Worm (Caenorhabditis elegans) whole organism, midembryonic: ENCODE results near the gene Y7A5A.6.
A peak's percentile ranks its signal among the peaks of the same experiment; 100 is the strongest.

ENCODE experiments used
- T22C8.4 ChIP-seq: fragments of 200-800 bp; sonication (Bioruptor generic); IDR thresholded peaks from 2 replicates; pipeline ENCODE4 v1.3.6; 2022; ENCODE audit warnings: missing genetic modification characterization, missing compliant biosample characterization
- cog-1 ChIP-seq: sonication (generic microtip); optimal IDR thresholded peaks from 2 replicates; lab custom pipeline; 2016; ENCODE audit warnings: missing genetic modification characterization, missing compliant biosample characterization
- flt-1 ChIP-seq: fragments of 200-800 bp; sonication (Bioruptor generic); IDR thresholded peaks from 2 replicates; pipeline ENCODE4 v1.3.6; 2022; ENCODE audit warnings: missing genetic modification characterization, missing compliant biosample characterization
- klf-2 ChIP-seq: fragments of 200-800 bp; sonication (Bioruptor generic); conservative IDR thresholded peaks from 2 replicates; pipeline ENCODE4 v1.3.6; 2022; ENCODE audit warnings: missing genetic modification reagents, missing genetic modification characterization, missing compliant biosample characterization
- med-1 ChIP-seq: sonication (generic microtip); optimal IDR thresholded peaks from 2 replicates; lab custom pipeline; 2017; ENCODE audit warnings: missing genetic modification characterization, mild to moderate bottlenecking, missing compliant biosample characterization, antibody characterized with exemption, missing genetic modification reagents; ENCODE audit not compliant: insufficient read depth
- ref-1 ChIP-seq: fragments of 200-800 bp; sonication (Bioruptor generic); conservative IDR thresholded peaks from 2 replicates; pipeline ENCODE4 v1.3.6; 2022; ENCODE audit warnings: missing genetic modification reagents, missing genetic modification characterization, missing compliant biosample characterization
- tab-1 ChIP-seq: fragments of 200-800 bp; sonication (Bioruptor generic); IDR thresholded peaks from 2 replicates; pipeline ENCODE4 v1.3.6; 2022; ENCODE audit warnings: missing genetic modification characterization, missing compliant biosample characterization
- ztf-23 ChIP-seq: fragments of 200-800 bp; sonication (Bioruptor generic); IDR thresholded peaks from 2 replicates; pipeline ENCODE4 v1.3.6; 2022; ENCODE audit warnings: missing genetic modification reagents, missing genetic modification characterization, missing compliant biosample characterization
- ztf-29 ChIP-seq: fragments of 200-800 bp; sonication (Bioruptor generic); IDR thresholded peaks from 2 replicates; pipeline ENCODE4 v1.3.6; 2022; ENCODE audit warnings: missing genetic modification reagents, missing genetic modification characterization, missing compliant biosample characterization

Gene Y7A5A.6

DNA sequence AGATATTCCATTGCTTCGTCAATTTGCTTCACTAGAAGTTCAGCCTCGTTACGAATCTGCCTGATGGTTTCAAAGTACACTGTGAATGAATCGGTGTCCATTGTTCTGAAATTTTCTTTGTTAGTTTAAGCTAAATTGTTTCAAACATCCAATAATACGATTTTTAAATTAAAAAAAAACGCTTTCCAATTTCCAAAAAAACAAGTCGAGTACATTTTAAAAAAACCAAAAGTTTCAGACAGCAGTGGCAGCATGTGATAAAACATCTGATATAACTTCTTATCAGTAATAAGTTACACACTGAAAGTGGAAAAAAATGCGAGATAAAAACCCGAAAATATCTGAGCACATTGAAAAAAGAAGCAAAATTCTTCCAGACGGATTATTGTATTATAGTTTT lies at the start of gene Y7A5A.6:
Gene Y7A5A.6 (minus strand): TSS at position 101 of the 400 bp plus-strand sequence.
- TF ChIP-seq med-1 (no peak), flt-1 (GFP tag; lab: Robert Waterston, UW) (no peak), ref-1 (GFP tag; lab: Robert Waterston, UW) (no peak), ztf-23 (no peak), tab-1 (GFP tag; lab: Robert Waterston, UW) (no peak), T22C8.4 (no peak), ztf-29 (GFP tag; lab: Robert Waterston, UW) (no peak)

DNA sequence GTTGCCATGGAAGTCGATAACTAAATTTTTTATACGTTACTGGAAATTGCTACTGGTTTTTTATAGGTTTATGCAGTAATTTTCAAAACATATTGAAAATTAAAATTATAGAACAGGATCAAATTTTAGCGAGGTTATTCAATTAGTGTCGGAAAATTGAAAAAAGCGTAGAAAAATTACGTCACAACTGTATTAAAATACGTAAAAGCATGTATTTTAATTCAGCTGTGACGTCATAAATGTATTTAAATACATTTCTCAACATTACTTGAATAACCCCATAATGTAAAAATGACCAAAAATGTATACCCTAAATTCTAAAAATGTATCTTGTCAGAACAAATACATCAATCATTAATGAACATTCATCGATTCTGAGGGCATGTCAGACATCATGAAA lies 49.4 kb upstream of the Y7A5A.6 start:
- TF ChIP-seq klf-2 (GFP tag; lab: Robert Waterston, UW) (no peak), T22C8.4 (no peak), flt-1 (GFP tag; lab: Robert Waterston, UW) (no peak), ztf-23 (no peak), cog-1 (no peak), ref-1 (GFP tag; lab: Robert Waterston, UW) (no peak), tab-1 (GFP tag; lab: Robert Waterston, UW) (no peak)

DNA sequence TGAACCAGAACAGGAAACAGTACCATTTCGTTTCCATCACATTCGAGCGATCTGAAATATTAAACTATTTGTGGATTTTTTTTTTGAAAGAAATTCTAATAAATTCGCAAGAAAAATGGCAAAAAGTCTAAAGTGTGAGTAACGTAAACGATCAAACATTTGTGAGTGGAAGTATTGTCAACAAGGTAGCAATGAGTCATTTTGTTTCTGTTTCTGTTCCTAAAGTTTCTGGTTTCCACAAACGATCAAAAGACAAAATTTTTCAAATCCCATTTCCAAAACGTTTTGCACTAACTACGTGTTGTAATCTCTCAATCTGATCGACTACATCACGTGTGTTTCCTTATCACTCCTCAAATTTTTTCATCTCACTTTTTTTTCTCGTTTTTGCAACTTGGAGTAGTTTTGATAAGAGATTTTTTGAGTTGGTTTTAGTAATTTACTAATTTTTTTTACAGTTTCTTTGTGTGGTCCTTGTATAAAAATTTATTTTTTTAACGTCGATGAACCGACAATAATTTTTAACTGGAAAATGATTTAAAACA lies 48.1 kb upstream of the Y7A5A.6 start, which contains the start of gene F59F4.3:
Gene F59F4.3 (minus strand): TSS at position 51 of the 545 bp plus-strand sequence.
- TF ChIP-seq med-1: no peak
- no peak for TF ChIP-seq flt-1 (GFP tag; lab: Robert Waterston, UW)
- no peak for TF ChIP-seq tab-1 (GFP tag; lab: Robert Waterston, UW)
- TF ChIP-seq klf-2 (GFP tag; lab: Robert Waterston, UW): no peak
- TF ChIP-seq ztf-29 (GFP tag; lab: Robert Waterston, UW): no peak
- no peak for TF ChIP-seq ref-1 (GFP tag; lab: Robert Waterston, UW)
- no peak for TF ChIP-seq ztf-23
- TF ChIP-seq T22C8.4: no peak
- TF ChIP-seq cog-1: no peak

DNA sequence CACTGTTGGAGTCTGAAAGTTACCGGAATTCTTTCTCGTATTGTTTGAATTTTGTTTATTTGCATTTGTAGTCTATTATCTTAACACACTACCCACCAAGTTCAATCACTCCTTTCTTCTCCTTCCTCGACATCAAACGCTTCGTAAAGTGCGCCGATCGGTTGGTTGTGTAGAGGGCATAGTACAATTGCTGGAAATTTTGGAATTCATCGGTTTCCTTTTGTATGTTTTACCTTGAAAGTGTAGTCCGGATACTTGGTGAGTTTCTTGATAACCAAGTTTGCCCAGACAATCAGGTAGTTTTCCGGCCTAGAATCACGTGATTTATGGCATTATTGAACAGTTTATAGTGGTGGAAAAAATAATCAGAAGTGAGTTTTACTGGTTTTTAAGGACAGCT lies 47.1 kb upstream of the Y7A5A.6 start:
- TF ChIP-seq klf-2 (GFP tag; lab: Robert Waterston, UW) (no peak), ztf-23 (no peak), ref-1 (GFP tag; lab: Robert Waterston, UW) (no peak), med-1 (no peak), tab-1 (GFP tag; lab: Robert Waterston, UW) (no peak), T22C8.4 (no peak), flt-1 (GFP tag; lab: Robert Waterston, UW) (no peak), cog-1 (no peak), ztf-29 (GFP tag; lab: Robert Waterston, UW) (no peak)

DNA sequence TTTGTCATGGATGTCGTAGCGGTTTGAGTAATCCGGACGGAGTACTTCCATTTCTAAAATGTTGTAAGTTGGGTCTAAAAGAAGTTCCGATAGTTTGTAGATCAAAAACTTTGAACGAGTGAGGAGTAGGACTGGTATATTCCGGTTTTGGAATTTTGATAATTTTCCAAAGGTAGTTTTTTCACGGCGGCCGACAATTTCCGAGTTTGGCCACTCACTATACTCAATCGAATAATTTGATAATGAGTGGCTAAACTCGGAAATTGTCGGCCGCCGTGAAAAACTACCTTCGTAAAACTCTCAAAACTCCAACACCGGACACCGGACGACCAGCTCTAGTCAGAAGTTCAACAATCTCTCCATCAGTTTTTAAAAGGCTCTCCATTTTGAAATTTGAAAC lies 44.8 kb upstream of the Y7A5A.6 start:
- TF ChIP-seq flt-1 (GFP tag; lab: Robert Waterston, UW): no peak
- no peak for TF ChIP-seq ztf-29 (GFP tag; lab: Robert Waterston, UW)
- TF ChIP-seq med-1: no peak
- no peak for TF ChIP-seq T22C8.4
- TF ChIP-seq ref-1 (GFP tag; lab: Robert Waterston, UW): no peak
- TF ChIP-seq tab-1 (GFP tag; lab: Robert Waterston, UW): no peak
- TF ChIP-seq cog-1: no peak
- TF ChIP-seq ztf-23: no peak
- TF ChIP-seq klf-2 (GFP tag; lab: Robert Waterston, UW): no peak

DNA sequence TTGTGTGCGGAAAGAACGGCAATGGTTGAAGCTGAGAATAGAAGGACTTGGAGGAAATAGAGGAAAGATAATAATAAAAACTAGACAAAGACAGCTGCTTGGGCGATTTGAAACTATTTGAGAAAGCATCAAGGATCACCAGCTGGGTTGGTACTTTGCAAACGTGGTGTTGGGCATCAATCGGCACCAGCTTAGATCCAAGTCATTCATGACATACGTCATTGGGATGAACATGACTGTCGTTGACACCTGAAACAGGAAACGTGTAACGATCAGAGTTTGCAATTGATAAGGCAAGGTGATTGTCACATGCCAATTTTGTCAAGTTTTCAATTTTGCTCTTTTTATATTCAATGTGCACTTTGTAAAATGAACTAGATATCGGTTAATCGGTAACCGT lies 43.0 kb upstream of the Y7A5A.6 start:
- no peak for TF ChIP-seq med-1
- no peak for TF ChIP-seq klf-2 (GFP tag; lab: Robert Waterston, UW)
- TF ChIP-seq flt-1 (GFP tag; lab: Robert Waterston, UW): no peak
- no peak for TF ChIP-seq ztf-23
- no peak for TF ChIP-seq cog-1
- TF ChIP-seq T22C8.4: no peak
- no peak for TF ChIP-seq ztf-29 (GFP tag; lab: Robert Waterston, UW)
- TF ChIP-seq tab-1 (GFP tag; lab: Robert Waterston, UW): no peak
- no peak for TF ChIP-seq ref-1 (GFP tag; lab: Robert Waterston, UW)

DNA sequence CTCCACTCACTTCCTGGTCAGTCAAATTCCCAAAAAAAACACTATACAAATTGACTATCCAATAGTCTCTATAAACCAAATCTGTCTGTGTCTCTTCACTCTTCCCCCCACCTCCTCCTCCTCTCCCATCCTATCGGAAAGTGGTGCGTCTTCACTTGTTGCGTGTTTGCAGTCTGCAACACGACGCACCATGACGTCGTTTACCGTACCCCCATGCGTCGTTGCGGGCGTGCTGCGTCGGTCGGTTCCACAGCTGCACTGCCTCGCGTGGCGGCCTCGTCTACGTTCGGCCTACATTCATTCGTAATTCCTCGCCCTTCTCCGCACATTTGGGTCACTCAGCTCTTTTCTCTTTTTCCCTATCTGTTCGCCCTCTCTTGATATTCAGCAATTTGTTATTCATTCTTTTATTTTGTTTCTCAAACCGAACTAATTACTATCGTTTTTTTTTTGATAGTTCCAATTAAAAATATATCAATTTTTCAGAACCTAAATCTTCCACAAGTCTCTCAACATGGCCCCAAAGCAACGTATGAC lies 41.7 kb upstream of the Y7A5A.6 start, which contains the start of gene serp-1.1:
Gene serp-1.1 (plus strand): TSS at position 487 of the 537 bp plus-strand sequence.
- peak; percentile 81 for TF ChIP-seq ztf-23
- no peak for TF ChIP-seq T22C8.4
- TF ChIP-seq ztf-29 (GFP tag; lab: Robert Waterston, UW): peak; percentile 61; the same call in 1 of the 2 replicates
- TF ChIP-seq cog-1: peak; percentile 85
- TF ChIP-seq tab-1 (GFP tag; lab: Robert Waterston, UW): no peak; the same call in 1 of the 2 replicates
- peak; percentile 88 for TF ChIP-seq flt-1 (GFP tag; lab: Robert Waterston, UW)
- TF ChIP-seq ref-1 (GFP tag; lab: Robert Waterston, UW): no peak
- no peak for TF ChIP-seq klf-2 (GFP tag; lab: Robert Waterston, UW)
- no peak for TF ChIP-seq med-1

DNA sequence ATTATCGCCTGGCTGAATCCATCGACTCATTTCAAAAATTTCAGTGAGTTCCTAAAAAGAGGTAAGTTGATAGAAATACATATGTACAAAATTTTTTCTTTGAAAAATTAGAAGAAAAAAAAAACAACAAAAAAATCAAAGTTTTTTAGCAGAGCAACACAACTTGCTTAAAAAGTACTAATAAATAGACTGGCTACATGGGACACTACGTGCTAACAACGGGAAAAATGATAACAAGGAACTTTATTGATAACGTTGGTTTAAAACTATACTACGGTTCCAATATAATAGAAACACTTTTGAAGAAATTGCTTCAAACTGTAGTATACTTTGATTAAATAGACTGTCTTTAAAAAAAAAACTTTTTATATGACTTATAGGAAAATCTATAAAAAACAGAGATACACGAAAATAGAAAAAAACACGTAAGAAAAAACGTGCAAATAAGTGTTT lies 39.0 kb upstream of the Y7A5A.6 start, which contains the start of gene acox-1.6:
Gene acox-1.6 (minus strand): TSS at position 51 of the 453 bp plus-strand sequence.
- TF ChIP-seq ztf-23: no peak
- no peak for TF ChIP-seq med-1
- no peak for TF ChIP-seq tab-1 (GFP tag; lab: Robert Waterston, UW)
- TF ChIP-seq flt-1 (GFP tag; lab: Robert Waterston, UW): no peak
- no peak for TF ChIP-seq T22C8.4
- no peak for TF ChIP-seq ztf-29 (GFP tag; lab: Robert Waterston, UW)
- TF ChIP-seq ref-1 (GFP tag; lab: Robert Waterston, UW): no peak
- TF ChIP-seq klf-2 (GFP tag; lab: Robert Waterston, UW): no peak
- TF ChIP-seq cog-1: no peak

DNA sequence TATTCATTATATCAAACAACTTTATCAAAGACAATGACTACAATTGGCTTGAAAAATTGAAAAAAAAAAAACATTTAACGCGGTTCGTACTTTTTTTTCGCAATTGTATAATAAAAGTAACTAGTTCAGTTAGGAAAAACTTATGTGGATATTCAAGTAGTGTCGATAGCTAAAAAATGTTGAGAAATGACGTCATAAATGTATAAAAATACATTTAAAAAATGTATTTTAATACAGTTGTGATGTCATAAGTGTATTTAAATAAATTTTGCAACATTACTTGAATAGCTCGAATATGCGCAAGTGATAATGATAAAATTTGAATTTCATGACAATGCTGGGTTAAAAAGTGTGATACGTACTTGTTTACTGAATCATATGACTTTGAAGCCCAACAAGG lies 32.0 kb upstream of the Y7A5A.6 start:
- TF ChIP-seq T22C8.4 (no peak), ztf-29 (GFP tag; lab: Robert Waterston, UW) (no peak), med-1 (no peak), ref-1 (GFP tag; lab: Robert Waterston, UW) (no peak), klf-2 (GFP tag; lab: Robert Waterston, UW) (no peak), tab-1 (GFP tag; lab: Robert Waterston, UW) (no peak), cog-1 (no peak), ztf-23 (no peak), flt-1 (GFP tag; lab: Robert Waterston, UW) (no peak)

DNA sequence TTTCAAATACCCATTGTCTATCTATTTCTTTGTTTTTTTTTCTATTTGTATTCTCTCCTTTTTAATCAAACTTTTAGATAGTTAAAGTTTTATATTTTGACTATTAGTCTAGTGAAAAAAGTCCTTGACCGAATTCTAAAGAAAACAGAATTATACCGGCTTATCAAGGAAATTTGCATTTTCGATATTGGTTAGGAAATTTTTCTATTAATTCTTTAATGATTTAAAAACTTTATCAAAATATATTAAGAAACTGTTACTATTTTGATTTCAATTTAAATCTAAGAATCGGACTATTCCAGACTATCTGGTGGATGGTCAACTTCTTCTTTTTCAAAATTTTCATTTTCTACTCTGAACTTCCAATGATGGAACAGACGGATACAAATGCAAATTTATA lies 28.6 kb upstream of the Y7A5A.6 start, which contains the start of gene Y7A5A.20:
Gene Y7A5A.20 (plus strand): TSS at position 301 of the 400 bp plus-strand sequence.
- no peak for TF ChIP-seq med-1
